Fruit fly (Drosophila melanogaster) whole organism, prepupa: ENCODE results near the gene CG10958.

Source experiments
- Blimp-1 ChIP-seq: fragments of 200-800 bp; sonication (Bioruptor generic); optimal IDR thresholded peaks from 3 replicates; lab custom pipeline; 2017; ENCODE audit warnings: missing biosample characterization, missing genetic modification characterization, mild to moderate bottlenecking, moderate library complexity, missing genetic modification reagents
- CG11902 ChIP-seq: fragments of 200-800 bp; sonication (Bioruptor generic); optimal IDR thresholded peaks from 3 replicates; lab custom pipeline; 2016; ENCODE audit warnings: missing biosample characterization, missing genetic modification characterization
- CG15336 ChIP-seq: fragments of 200-800 bp; sonication (Bioruptor generic); IDR thresholded peaks from 2 replicates; pipeline ENCODE4 v1.3.6; 2022; ENCODE audit warnings: missing biosample characterization, missing genetic modification characterization
- CG1621 ChIP-seq: fragments of 200-800 bp; sonication (Bioruptor generic); optimal IDR thresholded peaks from 3 replicates; lab custom pipeline; 2018; ENCODE audit warnings: missing biosample characterization, mild to moderate bottlenecking, missing genetic modification characterization
- CG16779 ChIP-seq: fragments of 200-800 bp; sonication (Bioruptor generic); optimal IDR thresholded peaks from 3 replicates; lab custom pipeline; 2017; ENCODE audit warnings: missing biosample characterization, mild to moderate bottlenecking, missing genetic modification characterization
- CG31627 ChIP-seq: fragments of 200-800 bp; sonication (Bioruptor generic); optimal IDR thresholded peaks from 3 replicates; lab custom pipeline; 2016; ENCODE audit warnings: missing biosample characterization, missing genetic modification characterization
- CG32006 ChIP-seq: fragments of 200-800 bp; sonication (Bioruptor generic); optimal IDR thresholded peaks from 3 replicates; lab custom pipeline; 2017; ENCODE audit warnings: missing biosample characterization, mild to moderate bottlenecking, missing genetic modification characterization
- CG34406 ChIP-seq: fragments of 200-800 bp; sonication (Bioruptor generic); optimal IDR thresholded peaks from 3 replicates; lab custom pipeline; 2016; ENCODE audit warnings: missing biosample characterization, missing genetic modification characterization
- CG3919 ChIP-seq: fragments of 200-800 bp; sonication (Bioruptor generic); optimal IDR thresholded peaks from 3 replicates; lab custom pipeline; 2016; ENCODE audit warnings: missing biosample characterization, missing genetic modification characterization
- CG4318 ChIP-seq: fragments of 200-800 bp; sonication (Bioruptor generic); optimal IDR thresholded peaks from 3 replicates; lab custom pipeline; 2017; ENCODE audit warnings: missing biosample characterization, mild to moderate bottlenecking, missing genetic modification characterization
- CG6163 ChIP-seq: fragments of 200-800 bp; sonication (Bioruptor generic); IDR thresholded peaks from 3 replicates; pipeline ENCODE4 v1.3.6; 2022; ENCODE audit warnings: missing biosample characterization, missing genetic modification characterization
- CG6276 ChIP-seq: fragments of 200-800 bp; sonication (Bioruptor generic); optimal IDR thresholded peaks from 2 replicates; lab custom pipeline; 2017; ENCODE audit warnings: missing biosample characterization, mild to moderate bottlenecking, missing genetic modification characterization
- CG6808 ChIP-seq: fragments of 200-800 bp; sonication (Bioruptor generic); optimal IDR thresholded peaks from 3 replicates; lab custom pipeline; 2017; ENCODE audit warnings: missing biosample characterization, missing genetic modification characterization, mild to moderate bottlenecking, moderate library complexity, missing genetic modification reagents
- CG7368 ChIP-seq: fragments of 200-800 bp; sonication (Bioruptor generic); optimal IDR thresholded peaks from 3 replicates; lab custom pipeline; 2016; ENCODE audit warnings: missing biosample characterization, missing genetic modification characterization
- CG8119 ChIP-seq: fragments of 200-800 bp; sonication (Bioruptor generic); IDR thresholded peaks from 3 replicates; pipeline ENCODE4 v1.3.6; 2022; ENCODE audit warnings: missing biosample characterization, missing genetic modification characterization
- CG9139 ChIP-seq: fragments of 200-800 bp; sonication (Bioruptor generic); optimal IDR thresholded peaks from 3 replicates; lab custom pipeline; 2017; ENCODE audit warnings: missing biosample characterization, mild to moderate bottlenecking, missing genetic modification characterization
- Eip75B ChIP-seq: fragments of 200-800 bp; sonication (Bioruptor generic); optimal IDR thresholded peaks from 3 replicates; lab custom pipeline; 2016; ENCODE audit warnings: missing biosample characterization, missing genetic modification characterization
- Eip78C ChIP-seq: fragments of 200-800 bp; sonication (Bioruptor generic); peaks from one replicate; lab custom pipeline; 2016; ENCODE audit warnings: missing biosample characterization, missing genetic modification characterization
- Ets96B ChIP-seq: fragments of 200-800 bp; optimal IDR thresholded peaks from 2 replicates; lab custom pipeline; 2019; ENCODE audit warnings: missing biosample characterization, mild to moderate bottlenecking, missing genetic modification characterization, moderate library complexity
- Gug ChIP-seq: fragments of 200-800 bp; sonication (Bioruptor generic); IDR thresholded peaks from 2 replicates; pipeline ENCODE4 v1.3.6; 2022; ENCODE audit warnings: missing biosample characterization, missing genetic modification characterization
- Hr39 ChIP-seq: fragments of 200-800 bp; sonication (Bioruptor generic); optimal IDR thresholded peaks from 2 replicates; lab custom pipeline; 2016; ENCODE audit warnings: missing biosample characterization, missing genetic modification characterization
- Hr4 ChIP-seq: fragments of 200-800 bp; sonication (Bioruptor generic); optimal IDR thresholded peaks from 3 replicates; lab custom pipeline; 2016; ENCODE audit warnings: missing biosample characterization, missing genetic modification characterization
- Met ChIP-seq: fragments of 200-800 bp; sonication (Bioruptor generic); optimal IDR thresholded peaks from 3 replicates; lab custom pipeline; 2016; ENCODE audit warnings: missing biosample characterization, missing genetic modification characterization
- Smox ChIP-seq: fragments of 200-800 bp; sonication (Bioruptor generic); optimal IDR thresholded peaks from 3 replicates; lab custom pipeline; 2016; ENCODE audit warnings: missing biosample characterization, missing genetic modification characterization
- Sox102F ChIP-seq: fragments of 200-800 bp; sonication (Bioruptor generic); optimal IDR thresholded peaks from 2 replicates; lab custom pipeline; 2016; ENCODE audit warnings: missing biosample characterization, mild to moderate bottlenecking, missing genetic modification characterization
- Sox14 ChIP-seq: fragments of 200-800 bp; sonication (Bioruptor generic); optimal IDR thresholded peaks from 3 replicates; lab custom pipeline; 2016; ENCODE audit warnings: missing biosample characterization, missing genetic modification characterization
- achi ChIP-seq: fragments of 200-800 bp; sonication (Bioruptor generic); optimal IDR thresholded peaks from 3 replicates; lab custom pipeline; 2016; ENCODE audit warnings: missing biosample characterization, missing genetic modification characterization
- acj6 ChIP-seq: fragments of 200-800 bp; sonication (Bioruptor generic); optimal IDR thresholded peaks from 3 replicates; lab custom pipeline; 2016; ENCODE audit warnings: missing biosample characterization, missing genetic modification characterization
- dac ChIP-seq: fragments of 200-800 bp; sonication (Bioruptor generic); optimal IDR thresholded peaks from 2 replicates; lab custom pipeline; 2017; ENCODE audit warnings: missing biosample characterization, mild to moderate bottlenecking, missing genetic modification characterization
- eg ChIP-seq: fragments of 200-800 bp; sonication (Bioruptor generic); IDR thresholded peaks from 3 replicates; pipeline ENCODE4 v1.3.6; 2022; ENCODE audit warnings: missing biosample characterization, missing genetic modification characterization
- fkh ChIP-seq: fragments of 200-800 bp; sonication (Bioruptor generic); optimal IDR thresholded peaks from 3 replicates; lab custom pipeline; 2017; ENCODE audit warnings: missing biosample characterization, mild to moderate bottlenecking, missing genetic modification characterization, moderate library complexity
- net ChIP-seq: fragments of 200-800 bp; sonication (Bioruptor generic); optimal IDR thresholded peaks from 3 replicates; lab custom pipeline; 2016; ENCODE audit warnings: missing biosample characterization, missing genetic modification characterization
- salr ChIP-seq, 2 experiments: fragments of 200-800 bp; sonication (Bioruptor generic); optimal IDR thresholded peaks; 3 replicates each; lab custom pipeline; 2016 to 2018; ENCODE audit warnings: missing biosample characterization in 2 of 2, missing genetic modification characterization in 2 of 2, mild to moderate bottlenecking in 1 of 2
- ss ChIP-seq, 2 experiments: fragments of 200-800 bp; sonication (Bioruptor generic); optimal IDR thresholded peaks; 2 replicates in 1 of 2; 3 replicates in 1 of 2; lab custom pipeline; 2017 to 2018; ENCODE audit warnings: mild to moderate bottlenecking in 2 of 2, missing biosample characterization in 2 of 2, missing genetic modification characterization in 2 of 2, moderate library complexity in 1 of 2

CG10958 gene

dm6 chrX:8125224-8125649 is 6.8 kb upstream of the CG10958 start (continued):
- TF ChIP-seq Blimp-1 (GFP tag; lab: Kevin White, UChicago) (no peak), CG6276 (GFP tag; lab: Kevin White, UChicago) (peak; percentile 47), CG34406 (GFP tag; lab: Kevin White, UChicago) (no peak), Hr4 (GFP tag; lab: Kevin White, UChicago) (peak; percentile 6), Hr39 (GFP tag; lab: Kevin White, UChicago) (no peak), CG4318 (GFP tag; lab: Kevin White, UChicago) (peak; percentile 60), salr (GFP tag; optimal IDR thresholded peaks at IDR 0.05; lab: Kevin White, UChicago) (peak in 1 of 2 experiments; percentile 13), CG1621 (tag; lab: Kevin White, UChicago) (no peak), dac (GFP tag; lab: Kevin White, UChicago) (no peak), CG31627 (GFP tag; lab: Kevin White, UChicago) (no peak), ss (GFP tag; optimal IDR thresholded peaks at IDR 0.05; lab: Kevin White, UChicago) (no peak), net (GFP tag; lab: Kevin White, UChicago) (no peak), Sox102F (GFP tag; lab: Kevin White, UChicago) (no peak), CG9139 (GFP tag; lab: Kevin White, UChicago) (no peak), Ets96B (tag; lab: Kevin White, UChicago) (no peak), CG7368 (no peak)

- TF ChIP-seq CG4318 (GFP tag; lab: Kevin White, UChicago): peak; percentile 19
- peak; percentile 55; the same call in 2 of the 3 replicates for TF ChIP-seq eg (GFP tag; lab: Robert Waterston, UW)
- TF ChIP-seq CG32006 (GFP tag; lab: Kevin White, UChicago): peak; percentile 62
- TF ChIP-seq Gug (GFP tag; lab: Robert Waterston, UW): no peak
- peak; percentile 44 for TF ChIP-seq Hr4 (GFP tag; lab: Kevin White, UChicago)
- no peak for TF ChIP-seq Met (GFP tag; lab: Kevin White, UChicago)
- peak; percentile 66 for TF ChIP-seq Eip78C (GFP tag; lab: Kevin White, UChicago)
- peak; percentile 50; the same call in 2 of the 3 replicates for TF ChIP-seq CG6163 (GFP tag; lab: Robert Waterston, UW)
- TF ChIP-seq Eip75B (GFP tag; lab: Kevin White, UChicago): no peak
- TF ChIP-seq CG8119 (GFP tag; lab: Robert Waterston, UW): 0 out of 3 replicates have a peak, but pooled peaks have one; percentile 29
- peak; percentile 54 for TF ChIP-seq CG15336 (GFP tag; lab: Robert Waterston, UW)
Measured at dm6 chrX:8126149-8126548, 5.9 kb upstream of the CG10958 start.

DNA sequence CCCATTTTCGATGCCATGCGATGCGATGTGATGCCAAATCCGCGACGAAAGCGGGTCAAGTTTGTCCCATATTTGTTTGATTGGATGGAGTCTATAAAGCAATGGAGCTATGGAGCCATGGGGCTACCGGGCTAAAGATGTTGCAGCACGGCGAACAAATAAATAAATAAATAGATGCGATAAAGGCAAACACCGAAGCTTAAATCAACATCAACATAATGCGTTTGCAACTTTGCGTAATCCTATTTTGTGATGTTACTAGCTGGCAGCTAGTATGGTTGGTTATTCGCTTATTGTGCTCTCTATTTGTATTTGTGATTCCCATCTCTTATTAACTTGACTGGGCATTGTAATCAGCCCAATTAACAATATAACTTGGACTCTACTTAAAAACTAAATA is 4.0 kb upstream of the CG10958 start:
- TF ChIP-seq CG9139 (GFP tag; lab: Kevin White, UChicago) (no peak), Sox14 (GFP tag; lab: Kevin White, UChicago) (no peak), Smox (GFP tag; lab: Kevin White, UChicago) (no peak), dac (GFP tag; lab: Kevin White, UChicago) (no peak), CG16779 (tag; lab: Kevin White, UChicago) (no peak), CG11902 (GFP tag; lab: Kevin White, UChicago) (no peak), achi (GFP tag; lab: Kevin White, UChicago) (no peak), CG31627 (GFP tag; lab: Kevin White, UChicago) (no peak), CG3919 (GFP tag; lab: Kevin White, UChicago) (no peak), CG8119 (GFP tag; lab: Robert Waterston, UW) (no peak), CG6808 (GFP tag; lab: Kevin White, UChicago) (no peak), eg (GFP tag; lab: Robert Waterston, UW) (no peak), CG34406 (GFP tag; lab: Kevin White, UChicago) (no peak), fkh (no peak), CG1621 (tag; lab: Kevin White, UChicago) (no peak), Met (GFP tag; lab: Kevin White, UChicago) (no peak), acj6 (GFP tag; lab: Kevin White, UChicago) (no peak)
